Worm (Caenorhabditis elegans): ENCODE results near the gene Y49F6C.7.

Gene Y49F6C.7

ce11 chrII:3365569-3365968, 2.4 kb downstream of the Y49F6C.7 start:
- TF ChIP-seq pbrm-1 (GFP tag; IDR thresholded peaks at IDR 0.05) (0 out of 2 replicates have a peak, but pooled peaks have one; percentile 44), F33H1.4 (GFP tag; IDR thresholded peaks at IDR 0.05) (peak; percentile 45), cebp-2 (GFP tag; IDR thresholded peaks at IDR 0.05) (0 out of 2 replicates have a peak, but pooled peaks have one; percentile 42), hsf-1 (GFP tag; IDR thresholded peaks at IDR 0.05) (peak; percentile 96), dox-1 (GFP tag; IDR thresholded peaks at IDR 0.05) (peak; percentile 69), madf-6 (GFP tag; IDR thresholded peaks at IDR 0.05) (0 out of 2 replicates have a peak, but pooled peaks have one; percentile 20)

ce11 chrII:3358834-3359233, 9.2 kb downstream of the Y49F6C.7 start, which contains the start of the genes lido-14 and bath-27:
TSS of gene lido-14 (plus strand) at chrII:3359134.
TSS of gene bath-27 (plus strand) at chrII:3359139.
- TF ChIP-seq ztf-28 (GFP tag; IDR thresholded peaks at IDR 0.05) (no peak), him-1 (tag; optimal IDR thresholded peaks at IDR 0.05) (no peak), F52B5.7 (tag; optimal IDR thresholded peaks at IDR 0.05) (no peak), nhr-80 (tag; optimal IDR thresholded peaks at IDR 0.05) (no peak), sptf-2 (GFP tag; optimal IDR thresholded peaks at IDR 0.05) (no peak), B0336.3 (GFP tag; IDR thresholded peaks at IDR 0.05) (no peak), egrh-3 (GFP tag; IDR thresholded peaks at IDR 0.05) (no peak), attf-3 (GFP tag; conservative IDR thresholded peaks at IDR 0.05) (no peak), dpff-1 (tag; optimal IDR thresholded peaks at IDR 0.05) (no peak)

DNA sequence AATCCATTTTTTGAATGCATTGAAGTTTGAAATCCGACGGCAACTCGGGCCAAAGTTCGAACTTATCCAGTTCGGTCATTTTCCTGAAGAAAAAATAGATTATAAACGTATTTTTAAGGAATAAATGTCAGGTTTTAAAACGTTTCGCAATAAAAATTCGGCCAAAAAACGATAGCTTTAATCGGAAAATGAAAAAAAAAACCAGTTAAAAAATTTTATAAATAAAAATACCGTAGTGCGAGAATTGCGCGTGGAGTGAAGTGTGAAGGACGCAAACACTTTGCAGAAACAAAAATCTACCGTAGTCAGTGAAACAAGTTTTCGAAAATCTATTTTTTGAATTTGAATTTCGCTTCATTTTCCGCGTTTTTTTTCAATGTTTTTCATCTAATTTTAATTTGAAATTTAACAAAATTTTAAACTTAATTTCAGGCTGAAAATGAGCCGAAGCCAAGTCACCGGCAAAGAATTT, 18.1 kb downstream of the Y49F6C.7 start, which contains the start of gene F14D2.8:
Gene F14D2.8 (minus strand): TSS at position 51 of the 472 bp plus-strand sequence.
- no peak for TF ChIP-seq egl-18 (GFP tag; IDR thresholded peaks at IDR 0.05)
- TF ChIP-seq madf-8 (GFP tag; conservative IDR thresholded peaks at IDR 0.05) = 0 out of 2 replicates have a peak, but pooled peaks have one; percentile 6
- TF ChIP-seq lsl-1 (GFP tag; optimal IDR thresholded peaks at IDR 0.05) = peak; percentile 86
- peak; percentile 25; the same call in 1 of the 2 replicates for TF ChIP-seq D2030.7 (GFP tag; IDR thresholded peaks at IDR 0.05)
- TF ChIP-seq aptf-2 (GFP tag; conservative IDR thresholded peaks at IDR 0.05) = no peak
- TF ChIP-seq ets-4 (GFP tag; optimal IDR thresholded peaks at IDR 0.05) = no peak
- TF ChIP-seq madf-6 (GFP tag; IDR thresholded peaks at IDR 0.05) = peak; percentile 68

DNA sequence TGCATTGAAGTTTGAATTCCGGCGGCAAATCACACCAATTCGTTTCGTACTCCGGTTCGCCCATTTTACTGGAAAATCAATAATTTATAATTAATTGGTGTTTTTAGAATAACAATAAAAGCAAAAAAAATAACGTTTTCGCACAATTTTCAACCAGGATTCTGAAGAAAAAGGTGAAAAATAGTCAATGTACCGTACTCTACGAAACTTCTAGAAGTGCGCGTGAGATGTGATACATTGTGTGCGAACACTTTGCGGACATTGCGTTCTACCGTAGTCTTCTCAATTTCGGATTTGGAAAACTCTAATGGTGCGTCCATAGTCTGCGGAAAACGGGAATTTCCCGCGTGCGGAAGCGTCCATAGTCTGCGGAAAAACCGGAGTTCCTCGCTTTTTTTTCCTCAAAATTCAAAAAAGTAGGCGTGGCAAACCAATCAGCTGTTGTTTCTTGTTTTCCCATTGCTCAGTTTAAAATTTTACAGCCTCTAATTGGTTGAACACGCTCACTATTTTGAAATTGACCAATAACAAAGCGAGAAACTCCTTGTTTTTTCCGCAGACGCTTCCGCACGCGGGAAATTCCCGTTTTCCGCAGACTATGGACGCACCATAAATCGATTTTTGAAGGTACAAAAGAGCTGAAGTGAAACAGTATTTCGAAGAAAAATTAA, 19.9 kb downstream of the Y49F6C.7 start, which contains the start of the genes F14D2.14 and bath-29:
Gene F14D2.14 (minus strand): TSS at position 51 of the 671 bp plus-strand sequence.
Gene bath-29 (plus strand): TSS at position 621 of the 671 bp plus-strand sequence.
- TF ChIP-seq pbrm-1 (GFP tag; IDR thresholded peaks at IDR 0.05) (no peak), ekl-4 (GFP tag; IDR thresholded peaks at IDR 0.05) (0 out of 2 replicates have a peak, but pooled peaks have one; percentile 23), B0019.2 (GFP tag; conservative IDR thresholded peaks at IDR 0.05) (no peak), nfyb-1 (GFP tag; IDR thresholded peaks at IDR 0.05) (peak; percentile 70; the same call in 1 of the 2 replicates), efl-1 (GFP tag; optimal IDR thresholded peaks at IDR 0.05) (peak; percentile 0), bed-1 (GFP tag; IDR thresholded peaks at IDR 0.05) (no peak), madf-10 (tag; optimal IDR thresholded peaks at IDR 0.05) (no peak), cebp-2 (GFP tag; IDR thresholded peaks at IDR 0.05) (no peak), repo-1 (tag; optimal IDR thresholded peaks at IDR 0.05) (no peak), C06A6.2 (GFP tag; conservative IDR thresholded peaks at IDR 0.05) (no peak), lsl-1 (GFP tag; optimal IDR thresholded peaks at IDR 0.05) (peak; percentile 71), B0035.1 (tag; optimal IDR thresholded peaks at IDR 0.05) (no peak), C17E4.6 (GFP tag; IDR thresholded peaks at IDR 0.05) (no peak), F39B2.1 (GFP tag; IDR thresholded peaks at IDR 0.05) (no peak), madf-6 (GFP tag; IDR thresholded peaks at IDR 0.05) (peak; percentile 84), chd-7 (tag; optimal IDR thresholded peaks at IDR 0.05) (no peak), nfya-1 (tag; optimal IDR thresholded peaks at IDR 0.05; ENCODE audit: borderline replicate concordance, insufficient read depth) (no peak), madf-8 (GFP tag; conservative IDR thresholded peaks at IDR 0.05) (0 out of 2 replicates have a peak, but pooled peaks have one; percentile 45), gei-17 (GFP tag; optimal IDR thresholded peaks at IDR 0.05) (no peak), zim-3 (tag; optimal IDR thresholded peaks at IDR 0.05) (no peak), F52B5.7 (tag; optimal IDR thresholded peaks at IDR 0.05) (no peak), Y95B8A.8 (GFP tag; IDR thresholded peaks at IDR 0.05) (0 out of 2 replicates have a peak, but pooled peaks have one; percentile 10), him-1 (tag; optimal IDR thresholded peaks at IDR 0.05) (no peak), dpff-1 (tag; optimal IDR thresholded peaks at IDR 0.05) (no peak), ztf-6 (GFP tag; IDR thresholded peaks at IDR 0.05) (no peak), hmg-1.2 (GFP tag; IDR thresholded peaks at IDR 0.05) (0 out of 2 replicates have a peak, but pooled peaks have one; percentile 5), rcor-1 (GFP tag; IDR thresholded peaks at IDR 0.05) (peak; percentile 15; the same call in 1 of the 2 replicates), dox-1 (GFP tag; IDR thresholded peaks at IDR 0.05) (peak; percentile 40; the same call in 1 of the 2 replicates), egl-18 (GFP tag; IDR thresholded peaks at IDR 0.05) (no peak)

Data from whole organism, young adult.